Fruit fly (Drosophila melanogaster): ENCODE measurements around the gene PNUTS.

- TF ChIP-seq Crg-1 (GFP tag; optimal IDR thresholded peaks at IDR 0.05) (no peak), ovo (GFP tag; optimal IDR thresholded peaks at IDR 0.05) (no peak), toe (GFP tag; optimal IDR thresholded peaks at IDR 0.05) (no peak), CG33017 (tag; optimal IDR thresholded peaks at IDR 0.05) (no peak), CG1620 (GFP tag; optimal IDR thresholded peaks at IDR 0.05) (no peak), CG7045 (GFP tag; optimal IDR thresholded peaks at IDR 0.05) (no peak), CG12768 (GFP tag; optimal IDR thresholded peaks at IDR 0.05) (no peak), Hr96 (GFP tag; optimal IDR thresholded peaks at IDR 0.05) (no peak), kay (GFP tag; ENCODE audit: borderline replicate concordance) (no peak), CG14711 (tag; optimal IDR thresholded peaks at IDR 0.05) (no peak)
Measured at dm6 chr2L:837989-838388, 32.3 kb upstream of the PNUTS start.
